Fruit fly (Drosophila melanogaster): ENCODE data around the gene sws.

sws gene

DNA sequence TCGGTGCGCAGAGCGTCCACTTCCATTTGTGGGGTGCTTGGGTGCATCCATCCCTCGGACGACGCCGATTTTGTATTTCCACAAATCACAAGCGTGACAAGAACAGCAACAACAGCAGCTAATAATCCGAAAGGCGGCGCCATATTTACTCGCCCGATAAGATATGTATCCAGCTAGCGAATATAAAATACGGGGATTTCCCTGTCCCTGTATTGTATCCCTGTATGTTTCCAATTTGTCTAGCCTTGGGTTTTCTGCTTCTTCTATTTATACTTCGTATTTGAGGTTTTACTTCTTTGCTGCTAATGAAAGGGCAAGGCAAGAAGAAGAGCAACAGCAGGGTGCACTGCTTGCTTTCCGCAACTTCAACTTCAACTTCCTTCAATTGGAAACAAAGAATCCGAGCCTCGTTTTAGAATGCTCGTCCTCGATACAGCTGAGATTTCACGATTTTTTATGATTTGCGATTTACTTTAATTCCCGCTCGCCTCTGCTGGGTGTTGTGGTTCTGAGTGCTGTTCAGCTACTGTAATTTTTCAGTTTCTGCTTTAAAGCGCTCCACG lies 23.8 kb downstream of the sws start:
- TF ChIP-seq h (optimal IDR thresholded peaks at IDR 0.05) (no peak), insv (optimal IDR thresholded peaks at IDR 0.05) (no peak), ttk (optimal IDR thresholded peaks at IDR 0.05) (no peak), psq (optimal IDR thresholded peaks at IDR 0.05) (no peak), Sin3A (optimal IDR thresholded peaks at IDR 0.05) (no peak), Myc (optimal IDR thresholded peaks at IDR 0.05) (no peak)

DNA sequence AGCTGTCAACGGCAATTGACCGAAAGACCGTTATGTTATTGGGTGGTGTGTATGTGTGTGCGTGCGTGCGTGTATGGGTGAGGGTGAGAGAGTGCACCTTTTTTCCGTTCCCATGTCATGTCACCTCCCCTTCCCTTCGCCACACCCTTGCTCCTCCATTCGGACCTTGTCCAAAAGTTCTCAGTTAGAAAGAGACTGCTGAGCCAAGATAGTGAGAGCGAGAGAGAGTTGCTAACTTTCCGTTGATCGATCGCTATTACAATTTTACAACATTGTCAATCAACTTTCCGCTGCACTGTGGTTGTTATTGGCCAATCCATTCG lies 29.6 kb downstream of the sws start:
- TF ChIP-seq insv (optimal IDR thresholded peaks at IDR 0.05) (no peak), Myc (optimal IDR thresholded peaks at IDR 0.05) (no peak), Sin3A (optimal IDR thresholded peaks at IDR 0.05) (no peak), psq (optimal IDR thresholded peaks at IDR 0.05) (no peak), ttk (optimal IDR thresholded peaks at IDR 0.05) (no peak), h (optimal IDR thresholded peaks at IDR 0.05) (no peak)

DNA sequence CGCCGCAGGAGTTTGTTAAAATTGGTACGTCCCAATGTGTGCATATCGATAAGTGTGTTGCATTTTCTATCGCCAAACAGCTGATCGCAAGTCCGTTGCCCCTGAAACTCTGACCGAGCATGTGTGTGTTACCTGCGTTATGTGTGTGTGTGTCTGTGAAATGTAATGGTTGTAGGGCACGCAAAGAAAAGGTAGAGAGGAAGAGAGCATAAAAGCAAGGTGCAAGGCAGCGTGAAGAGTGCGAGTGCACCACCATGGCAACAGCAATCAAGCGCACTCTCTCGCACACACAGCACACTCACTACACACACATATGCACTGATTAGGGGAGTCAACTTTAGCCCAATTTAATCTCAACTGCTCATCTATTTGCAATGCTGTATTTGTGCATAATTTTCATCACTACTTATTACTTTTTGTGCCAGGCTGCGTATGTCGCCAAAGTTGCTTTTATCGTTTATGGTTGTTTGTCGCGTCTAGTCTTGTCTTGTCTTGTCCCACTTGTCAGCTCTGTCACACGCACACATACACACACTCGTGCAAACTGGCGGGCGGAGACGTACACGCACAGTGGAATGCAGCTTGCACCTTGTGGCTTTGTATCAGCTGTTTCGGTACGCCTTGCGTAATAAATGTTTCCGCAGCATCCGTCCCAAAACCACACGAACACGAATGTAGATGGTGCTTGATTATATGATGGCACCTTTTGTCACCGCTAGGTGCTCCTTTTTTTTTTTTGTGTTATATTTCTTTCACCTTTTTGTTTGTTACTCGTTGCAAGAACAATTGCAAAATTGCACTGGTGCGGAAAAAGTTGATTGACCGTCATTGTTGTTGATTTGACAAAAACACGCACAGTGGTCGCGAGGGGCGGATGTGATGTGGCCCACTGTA lies 30.2 kb downstream of the sws start:
- no peak for TF ChIP-seq psq (optimal IDR thresholded peaks at IDR 0.05)
- no peak for TF ChIP-seq ttk (optimal IDR thresholded peaks at IDR 0.05)
- no peak for TF ChIP-seq h (optimal IDR thresholded peaks at IDR 0.05)
- no peak for TF ChIP-seq Sin3A (optimal IDR thresholded peaks at IDR 0.05)
- no peak for TF ChIP-seq insv (optimal IDR thresholded peaks at IDR 0.05)
- TF ChIP-seq Myc (optimal IDR thresholded peaks at IDR 0.05): no peak

DNA sequence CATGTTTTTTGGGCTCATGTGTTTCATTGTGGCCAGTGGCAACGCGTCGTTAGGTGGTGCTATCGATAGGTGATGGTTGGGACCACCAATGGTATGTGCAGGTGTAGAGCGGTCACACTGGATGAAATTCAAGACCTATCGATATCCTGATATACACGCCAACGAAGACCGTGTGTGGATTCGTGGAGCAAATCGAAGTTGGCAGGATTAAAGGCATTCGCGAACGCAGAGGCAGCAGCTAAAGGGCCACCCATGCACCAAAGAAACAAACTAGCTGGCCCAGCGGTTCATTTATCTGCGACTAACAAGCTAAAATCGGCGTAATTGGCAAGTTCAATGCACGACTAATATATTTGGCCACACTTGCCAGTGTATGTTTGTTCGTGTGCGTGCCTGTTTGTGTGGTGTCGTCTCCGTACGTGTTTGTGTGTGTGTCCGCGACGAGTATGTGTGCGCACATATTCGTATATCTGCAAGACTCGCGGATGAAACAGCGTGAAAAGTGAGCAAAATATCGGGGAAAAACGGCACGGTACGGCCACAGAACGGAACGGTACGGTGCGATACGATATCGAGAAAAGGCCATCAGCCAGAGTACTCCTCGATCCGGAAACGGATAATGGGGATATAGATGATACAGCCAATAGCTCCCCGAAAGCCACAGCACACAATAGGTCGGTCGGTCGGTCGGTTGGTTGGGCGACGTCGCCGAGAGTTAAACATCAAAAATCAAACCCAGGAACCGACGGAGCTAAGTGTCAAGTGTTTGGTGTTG lies 32.1 kb downstream of the sws start, which contains the start of gene Ubr3:
Gene Ubr3 (plus strand): TSS at position 99 of the 775 bp plus-strand sequence.
- no peak for TF ChIP-seq h (optimal IDR thresholded peaks at IDR 0.05)
- TF ChIP-seq ttk (optimal IDR thresholded peaks at IDR 0.05): no peak
- TF ChIP-seq Sin3A (optimal IDR thresholded peaks at IDR 0.05): no peak
- no peak for TF ChIP-seq psq (optimal IDR thresholded peaks at IDR 0.05)

DNA sequence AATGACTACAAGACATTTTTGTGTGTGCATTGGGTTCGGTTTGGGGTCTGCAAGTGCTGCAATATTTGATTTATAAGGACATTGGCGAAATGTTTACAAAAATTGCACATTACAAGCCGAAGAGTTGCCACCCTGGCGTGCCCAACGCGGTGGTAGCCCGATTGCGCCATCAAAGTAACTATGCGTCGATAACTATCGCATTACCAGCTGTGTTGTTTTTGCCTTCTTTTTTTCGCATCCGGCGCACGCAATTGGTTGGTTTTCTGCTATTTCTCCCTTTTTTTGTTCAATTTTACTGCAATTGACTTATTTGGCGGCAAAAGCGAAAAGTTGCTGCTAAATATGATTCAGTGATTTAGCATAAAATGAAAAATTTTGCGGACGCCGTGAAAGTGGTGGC lies 33.4 kb downstream of the sws start, which contains the start of gene RpS14b:
Gene RpS14b (plus strand): TSS at position 220 of the 400 bp plus-strand sequence.
- no peak for TF ChIP-seq h (optimal IDR thresholded peaks at IDR 0.05)
- no peak for TF ChIP-seq insv (optimal IDR thresholded peaks at IDR 0.05)
- no peak for TF ChIP-seq ttk (optimal IDR thresholded peaks at IDR 0.05)
- no peak for TF ChIP-seq Myc (optimal IDR thresholded peaks at IDR 0.05)
- no peak for TF ChIP-seq psq (optimal IDR thresholded peaks at IDR 0.05)
- TF ChIP-seq Sin3A (optimal IDR thresholded peaks at IDR 0.05): no peak

DNA sequence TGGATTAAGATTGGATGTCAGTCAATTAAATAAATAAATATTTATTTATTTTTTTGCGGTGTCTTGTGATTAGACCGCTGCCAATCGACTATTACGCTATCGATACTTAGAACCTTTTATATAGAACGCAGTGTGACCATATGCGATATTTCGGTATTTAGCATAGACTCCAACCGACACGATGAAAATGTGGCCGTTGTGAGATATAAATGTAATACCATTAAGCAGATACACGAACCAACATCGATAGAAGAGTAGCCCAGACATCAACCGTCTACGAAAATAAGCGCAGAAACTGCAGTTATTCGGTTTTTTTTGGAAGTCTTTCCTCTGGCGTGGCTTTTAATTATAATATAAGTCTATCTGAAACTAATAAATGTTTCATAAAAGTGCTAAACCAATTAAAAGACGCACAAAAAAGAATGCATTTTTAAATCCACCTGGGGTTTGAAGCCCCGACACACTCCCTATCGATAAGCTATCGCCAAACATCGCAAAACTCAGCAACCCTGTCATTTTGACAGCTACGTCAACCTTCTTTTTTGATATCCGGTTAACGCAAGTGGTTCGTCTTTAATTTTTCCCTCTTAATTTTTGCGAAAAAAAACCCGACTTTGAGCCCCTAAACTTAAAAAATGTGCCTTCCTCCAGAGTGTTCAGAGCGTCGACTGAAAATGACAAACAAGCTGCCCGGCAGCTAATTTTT lies 34.7 kb downstream of the sws start, which contains the start of the genes Dhdds and RpS14a:
Gene Dhdds (minus strand): TSS at position 142 of the 706 bp plus-strand sequence.
Gene RpS14a (plus strand): TSS at position 533 of the 706 bp plus-strand sequence.
- TF ChIP-seq ttk (optimal IDR thresholded peaks at IDR 0.05): no peak
- no peak for TF ChIP-seq Sin3A (optimal IDR thresholded peaks at IDR 0.05)
- TF ChIP-seq Myc (optimal IDR thresholded peaks at IDR 0.05): no peak
- no peak for TF ChIP-seq psq (optimal IDR thresholded peaks at IDR 0.05)
- TF ChIP-seq insv (optimal IDR thresholded peaks at IDR 0.05): no peak
- no peak for TF ChIP-seq h (optimal IDR thresholded peaks at IDR 0.05)

DNA sequence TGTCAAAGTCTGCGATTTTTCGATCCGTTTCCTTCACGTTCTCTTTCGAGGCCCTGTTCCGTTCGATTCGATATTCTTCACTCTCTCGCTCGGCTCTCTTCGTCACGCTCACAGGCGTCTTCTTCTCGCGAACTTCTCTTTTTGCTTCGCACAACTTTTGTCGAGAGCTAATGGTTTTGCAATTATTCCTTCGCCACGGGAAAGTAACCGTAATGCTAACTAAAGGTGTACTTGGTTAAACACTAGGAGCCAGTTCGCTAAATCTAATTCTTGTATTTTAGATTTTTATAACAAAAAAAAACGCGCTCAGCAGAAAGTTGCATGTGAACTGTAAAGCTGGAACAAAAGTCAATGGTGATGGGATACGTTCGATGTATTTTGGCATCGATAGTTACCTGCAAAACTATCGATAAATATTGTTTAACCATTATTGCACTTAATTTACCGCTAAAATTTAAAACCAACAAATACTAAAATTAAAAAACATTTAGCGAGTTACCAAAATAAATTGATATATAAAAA lies 36.9 kb downstream of the sws start, which contains the start of gene mahe:
Gene mahe (minus strand): TSS at position 355 of the 522 bp plus-strand sequence.
- no peak for TF ChIP-seq Sin3A (optimal IDR thresholded peaks at IDR 0.05)
- TF ChIP-seq Myc (optimal IDR thresholded peaks at IDR 0.05): no peak
- no peak for TF ChIP-seq h (optimal IDR thresholded peaks at IDR 0.05)
- no peak for TF ChIP-seq insv (optimal IDR thresholded peaks at IDR 0.05)
- no peak for TF ChIP-seq ttk (optimal IDR thresholded peaks at IDR 0.05)
- no peak for TF ChIP-seq psq (optimal IDR thresholded peaks at IDR 0.05)

DNA sequence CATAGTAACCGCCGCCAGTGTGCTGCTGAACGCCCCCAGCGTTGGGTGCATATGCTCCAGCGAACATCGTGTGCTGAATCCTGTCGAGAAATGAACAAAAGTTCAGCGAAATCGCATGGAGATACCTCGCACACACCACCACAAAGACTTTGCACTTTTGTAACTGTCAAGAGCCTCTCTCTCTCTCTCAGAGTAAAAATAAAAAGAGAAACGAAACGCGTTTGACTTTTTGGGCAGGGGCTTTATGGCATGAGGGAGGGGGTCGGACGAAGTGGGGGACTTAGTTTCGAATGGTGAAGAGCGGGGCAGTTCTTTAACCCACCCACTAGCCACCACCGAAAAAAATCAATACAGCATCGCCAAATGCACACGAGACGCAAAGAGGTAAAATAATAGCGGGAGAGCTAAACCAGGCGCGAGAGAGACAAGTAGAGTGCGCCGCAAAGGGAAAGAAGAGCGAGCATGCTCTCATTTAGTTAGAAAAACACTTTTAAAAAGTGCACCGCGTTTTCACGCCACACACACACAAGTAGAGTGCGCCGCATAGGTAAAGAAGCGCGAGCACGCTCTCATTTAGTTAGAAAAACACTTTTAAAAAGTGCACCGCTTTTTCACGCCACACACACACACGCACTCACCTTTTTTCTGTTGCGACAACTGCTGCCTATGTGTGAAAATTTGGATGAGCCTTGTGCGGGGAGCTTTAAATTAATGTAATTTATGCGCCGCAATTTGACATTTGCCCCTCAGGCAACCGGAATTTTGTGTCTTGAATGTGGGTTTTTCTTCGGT lies 37.6 kb downstream of the sws start:
- no peak for TF ChIP-seq insv (optimal IDR thresholded peaks at IDR 0.05)
- TF ChIP-seq ttk (optimal IDR thresholded peaks at IDR 0.05): no peak
- no peak for TF ChIP-seq psq (optimal IDR thresholded peaks at IDR 0.05)
- TF ChIP-seq h (optimal IDR thresholded peaks at IDR 0.05): no peak
- no peak for TF ChIP-seq Sin3A (optimal IDR thresholded peaks at IDR 0.05)
- no peak for TF ChIP-seq Myc (optimal IDR thresholded peaks at IDR 0.05)

DNA sequence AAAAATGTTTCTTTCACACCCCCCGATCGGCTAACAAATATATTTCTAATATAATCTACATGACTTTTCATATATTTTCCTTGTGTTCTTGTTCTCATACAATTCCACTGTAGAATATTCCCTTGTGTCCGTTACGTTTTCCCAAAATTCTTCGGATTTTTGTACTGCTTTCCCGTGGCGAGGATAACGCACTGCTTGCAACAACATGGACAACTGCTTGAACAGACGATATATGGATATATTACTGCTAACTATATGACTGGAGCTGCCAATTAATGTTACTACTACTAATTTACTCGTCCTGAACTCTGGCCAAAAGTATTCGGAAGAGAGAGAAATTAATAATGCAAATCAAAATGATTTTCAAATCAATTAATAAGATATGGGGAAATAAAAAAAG lies 43.1 kb downstream of the sws start:
- no peak for TF ChIP-seq h (optimal IDR thresholded peaks at IDR 0.05)
- TF ChIP-seq Myc (optimal IDR thresholded peaks at IDR 0.05): no peak
- no peak for TF ChIP-seq psq (optimal IDR thresholded peaks at IDR 0.05)

DNA sequence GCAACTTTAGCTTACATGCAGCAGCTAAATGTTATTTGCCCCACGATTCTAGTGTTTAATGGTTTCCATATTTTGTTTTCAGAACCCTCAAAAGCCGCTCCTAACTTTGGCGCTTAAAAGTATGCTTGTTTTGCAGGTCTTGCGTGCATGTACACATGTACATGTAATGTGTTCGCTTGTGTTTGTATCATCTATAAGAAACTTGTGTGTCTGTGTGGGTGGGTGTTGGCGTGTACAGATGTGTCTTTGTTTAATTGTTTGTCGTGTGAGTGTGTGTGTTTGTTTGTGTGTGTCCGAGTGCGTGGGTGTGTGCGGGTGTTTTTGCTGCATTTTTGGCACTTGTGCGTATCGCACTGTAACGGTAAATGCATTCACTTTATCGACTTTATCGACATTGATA lies 45.0 kb downstream of the sws start:
- TF ChIP-seq Myc (optimal IDR thresholded peaks at IDR 0.05) (no peak), h (optimal IDR thresholded peaks at IDR 0.05) (no peak), psq (optimal IDR thresholded peaks at IDR 0.05) (no peak), insv (optimal IDR thresholded peaks at IDR 0.05) (no peak), Sin3A (optimal IDR thresholded peaks at IDR 0.05) (no peak), ttk (optimal IDR thresholded peaks at IDR 0.05) (no peak)

Measured in Kc167 (cell line).